Worm (Caenorhabditis elegans) whole organism, L4 larva: Measurements from ENCODE around the gene spp-18.

Experiments used
- F10B5.3 ChIP-seq: sonication (generic microtip); optimal IDR thresholded peaks from 2 replicates; lab custom pipeline; 2016; ENCODE audit warnings: mild to moderate bottlenecking, missing genetic modification characterization, missing compliant biosample characterization
- F37D6.2 ChIP-seq: sonication (generic microtip); optimal IDR thresholded peaks from 2 replicates; lab custom pipeline; 2016; ENCODE audit warnings: mild to moderate bottlenecking, missing genetic modification characterization, missing compliant biosample characterization
- F49E8.2 ChIP-seq: sonication (generic microtip); optimal IDR thresholded peaks from 2 replicates; lab custom pipeline; 2016; ENCODE audit warnings: missing compliant biosample characterization, mild to moderate bottlenecking, missing genetic modification characterization, borderline replicate concordance
- T20F7.1 ChIP-seq: fragments of 200-800 bp; sonication (Bioruptor generic); optimal IDR thresholded peaks from 2 replicates; lab custom pipeline; 2018; ENCODE audit warnings: mild to moderate bottlenecking, missing genetic modification characterization, missing compliant biosample characterization
- ZK337.2 ChIP-seq: fragments of 200-800 bp; sonication (Bioruptor generic); IDR thresholded peaks from 2 replicates; pipeline ENCODE4 v1.3.6; 2022; ENCODE audit warnings: missing genetic modification reagents, missing genetic modification characterization, missing compliant biosample characterization
- aly-2 ChIP-seq: sonication (generic microtip); optimal IDR thresholded peaks from 2 replicates; lab custom pipeline; 2018; ENCODE audit warnings: missing biosample characterization, missing genetic modification characterization
- arid-1 ChIP-seq: fragments of 200-800 bp; sonication (Bioruptor generic); conservative IDR thresholded peaks from 2 replicates; pipeline ENCODE4 v1.3.6; 2022; ENCODE audit warnings: missing genetic modification reagents, missing genetic modification characterization, missing compliant biosample characterization
- ceh-28 ChIP-seq: fragments of 150-350 bp; optimal IDR thresholded peaks from 2 replicates; lab custom pipeline; 2014; ENCODE audit warnings: missing biosample characterization, missing genetic modification reagents, missing genetic modification characterization
- ceh-32 ChIP-seq: sonication (generic microtip); optimal IDR thresholded peaks from 2 replicates; lab custom pipeline; 2016; ENCODE audit warnings: mild to moderate bottlenecking, missing genetic modification characterization, missing compliant biosample characterization; ENCODE audit not compliant: poor library complexity
- cey-2 ChIP-seq: sonication (generic microtip); optimal IDR thresholded peaks from 3 replicates; lab custom pipeline; 2017; ENCODE audit warnings: missing genetic modification characterization, mild to moderate bottlenecking, missing compliant biosample characterization, antibody characterized with exemption, borderline replicate concordance; ENCODE audit not compliant: insufficient read depth
- ctbp-1 ChIP-seq: fragments of 200-800 bp; sonication (Bioruptor generic); IDR thresholded peaks from 2 replicates; pipeline ENCODE4 v1.3.6; 2022; ENCODE audit warnings: missing genetic modification reagents, missing genetic modification characterization, missing compliant biosample characterization
- daf-19 ChIP-seq: fragments of 200-800 bp; sonication (Bioruptor generic); conservative IDR thresholded peaks from 2 replicates; pipeline ENCODE4 v1.3.6; 2022; ENCODE audit warnings: missing genetic modification characterization, missing compliant biosample characterization
- duxl-1 ChIP-seq: sonication (generic microtip); optimal IDR thresholded peaks from 2 replicates; lab custom pipeline; 2016; ENCODE audit warnings: mild to moderate bottlenecking, missing genetic modification characterization, moderate library complexity, missing compliant biosample characterization; ENCODE audit not compliant: poor library complexity
- dve-1 ChIP-seq: sonication (generic microtip); optimal IDR thresholded peaks from 2 replicates; lab custom pipeline; 2017; ENCODE audit warnings: antibody characterized with exemption, mild to moderate bottlenecking, missing genetic modification characterization, missing compliant biosample characterization; ENCODE audit not compliant: insufficient read depth
- egl-43 ChIP-seq: fragments of 200-800 bp; sonication (Bioruptor generic); IDR thresholded peaks from 2 replicates; pipeline ENCODE4 v1.3.6; 2022; ENCODE audit warnings: missing genetic modification reagents, missing genetic modification characterization, missing compliant biosample characterization
- fkh-10 ChIP-seq: fragments of 150-350 bp; optimal IDR thresholded peaks from 2 replicates; lab custom pipeline; 2014; ENCODE audit warnings: missing biosample characterization, missing genetic modification reagents, missing genetic modification characterization
- hlh-30 ChIP-seq: sonication (generic microtip); optimal IDR thresholded peaks from 2 replicates; lab custom pipeline; 2017; ENCODE audit warnings: antibody characterized with exemption, mild to moderate bottlenecking, missing genetic modification characterization, missing compliant biosample characterization; ENCODE audit not compliant: insufficient read depth
- hmg-1.1 ChIP-seq: fragments of 200-800 bp; sonication (Bioruptor generic); IDR thresholded peaks from 2 replicates; pipeline ENCODE4 v1.3.6; 2022; ENCODE audit warnings: missing genetic modification reagents, missing genetic modification characterization, missing compliant biosample characterization
- lin-13 ChIP-seq: fragments of 150-350 bp; optimal IDR thresholded peaks from 2 replicates; lab custom pipeline; 2014; ENCODE audit warnings: missing biosample characterization, missing genetic modification reagents, missing genetic modification characterization
- lin-29 ChIP-seq: fragments of 200-800 bp; sonication (Bioruptor generic); IDR thresholded peaks from 2 replicates; pipeline ENCODE4 v1.3.6; 2022; ENCODE audit warnings: missing genetic modification reagents, missing genetic modification characterization, missing compliant biosample characterization
- lin-38 ChIP-seq: fragments of 200-800 bp; sonication (Bioruptor generic); IDR thresholded peaks from 2 replicates; pipeline ENCODE4 v1.3.6; 2022; ENCODE audit warnings: missing genetic modification reagents, missing genetic modification characterization, missing compliant biosample characterization
- lin-39 ChIP-seq: fragments of 150-350 bp; optimal IDR thresholded peaks from 2 replicates; lab custom pipeline; 2014; ENCODE audit warnings: missing biosample characterization, missing genetic modification reagents, missing genetic modification characterization
- mxl-2 ChIP-seq: fragments of 200-800 bp; sonication (Bioruptor generic); conservative IDR thresholded peaks from 2 replicates; pipeline ENCODE4 v1.3.6; 2022; ENCODE audit warnings: missing genetic modification reagents, missing genetic modification characterization, missing compliant biosample characterization
- nhr-28 ChIP-seq: fragments of 150-350 bp; optimal IDR thresholded peaks from 2 replicates; lab custom pipeline; 2014; ENCODE audit warnings: missing biosample characterization, missing genetic modification characterization
- nhr-41 ChIP-seq: fragments of 200-800 bp; sonication (Bioruptor generic); IDR thresholded peaks from 2 replicates; pipeline ENCODE4 v1.3.6; 2022; ENCODE audit warnings: missing genetic modification reagents, missing genetic modification characterization, missing compliant biosample characterization
- nhr-42 ChIP-seq: fragments of 200-800 bp; sonication (Bioruptor generic); IDR thresholded peaks from 2 replicates; pipeline ENCODE4 v1.3.6; 2022; ENCODE audit warnings: missing genetic modification characterization, missing compliant biosample characterization
- set-16 ChIP-seq: fragments of 200-800 bp; sonication (Bioruptor generic); IDR thresholded peaks from 2 replicates; pipeline ENCODE4 v1.3.6; 2022; ENCODE audit warnings: missing genetic modification reagents, missing genetic modification characterization, missing compliant biosample characterization
- snpc-1.2 ChIP-seq: fragments of 200-800 bp; sonication (Bioruptor generic); IDR thresholded peaks from 2 replicates; pipeline ENCODE4 v1.3.6; 2022; ENCODE audit warnings: missing genetic modification reagents, missing genetic modification characterization, missing compliant biosample characterization
- tra-1 ChIP-seq: fragments of 200-800 bp; sonication (Bioruptor generic); IDR thresholded peaks from 2 replicates; pipeline ENCODE4 v1.3.6; 2022; ENCODE audit warnings: missing genetic modification reagents, missing genetic modification characterization, missing compliant biosample characterization
- unc-130 ChIP-seq: sonication (generic microtip); optimal IDR thresholded peaks from 2 replicates; lab custom pipeline; 2016; ENCODE audit warnings: missing genetic modification reagents, missing genetic modification characterization, missing compliant biosample characterization
- unc-39 ChIP-seq: sonication (generic microtip); optimal IDR thresholded peaks from 2 replicates; lab custom pipeline; 2017; ENCODE audit warnings: missing biosample characterization, missing genetic modification characterization
- unc-62 ChIP-seq, 3 experiments: fragments of 150-350 bp in 1 of 3; sonication (generic microtip); optimal IDR thresholded peaks in 2 of 3; peaks in 1 of 3; 1 replicate in 1 of 3; 2 replicates in 2 of 3; lab custom pipeline; 2014 to 2017; ENCODE audit warnings: missing biosample characterization in 3 of 3, missing genetic modification characterization in 3 of 3, missing genetic modification reagents in 3 of 3, missing genotype in 1 of 3
- zag-1 ChIP-seq: fragments of 150-350 bp; optimal IDR thresholded peaks from 2 replicates; lab custom pipeline; 2014; ENCODE audit warnings: missing biosample characterization, missing genetic modification characterization
- zip-11 ChIP-seq: fragments of 200-800 bp; sonication (Bioruptor generic); IDR thresholded peaks from 2 replicates; pipeline ENCODE4 v1.3.6; 2022; ENCODE audit warnings: missing genetic modification characterization, missing compliant biosample characterization
- ztf-11 ChIP-seq: fragments of 150-350 bp; optimal IDR thresholded peaks from 2 replicates; lab custom pipeline; 2014; ENCODE audit warnings: missing biosample characterization, missing genetic modification characterization

Gene spp-18

DNA sequence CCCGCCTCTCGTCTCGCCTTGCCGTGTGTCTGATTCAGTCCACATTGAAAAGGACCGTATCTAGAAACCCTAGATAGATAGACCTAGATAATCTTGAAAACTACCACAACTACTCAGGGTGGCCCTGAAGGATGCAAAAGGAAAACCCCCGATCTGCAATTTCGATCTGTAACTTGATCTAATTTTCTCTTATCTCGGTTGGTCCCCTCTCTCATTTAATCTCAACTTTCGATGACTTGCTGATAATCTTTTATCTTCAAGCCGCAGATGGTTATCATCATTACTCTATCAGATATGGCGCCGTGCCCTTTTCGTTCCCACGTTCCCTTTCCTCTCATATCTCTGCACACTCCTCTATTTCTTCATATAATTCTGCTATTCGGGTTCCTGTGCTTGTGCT is 22.0 kb downstream of the spp-18 start:
- TF ChIP-seq unc-39 (tag; lab: Kevin White, UChicago) (no peak), dve-1 (tag; lab: Kevin White, UChicago) (no peak), T20F7.1 (GFP tag; lab: Kevin White, UChicago) (no peak), zag-1 (tag; lab: Kevin White, UChicago) (no peak), aly-2 (tag; lab: Kevin White, UChicago) (no peak), set-16 (no peak), nhr-41 (no peak), lin-39 (tag; lab: Kevin White, UChicago) (no peak), ctbp-1 (GFP tag; lab: Robert Waterston, UW) (no peak), hlh-30 (tag; lab: Kevin White, UChicago) (no peak), ZK337.2 (GFP tag; lab: Robert Waterston, UW) (no peak), nhr-28 (tag; lab: Kevin White, UChicago) (no peak)

DNA sequence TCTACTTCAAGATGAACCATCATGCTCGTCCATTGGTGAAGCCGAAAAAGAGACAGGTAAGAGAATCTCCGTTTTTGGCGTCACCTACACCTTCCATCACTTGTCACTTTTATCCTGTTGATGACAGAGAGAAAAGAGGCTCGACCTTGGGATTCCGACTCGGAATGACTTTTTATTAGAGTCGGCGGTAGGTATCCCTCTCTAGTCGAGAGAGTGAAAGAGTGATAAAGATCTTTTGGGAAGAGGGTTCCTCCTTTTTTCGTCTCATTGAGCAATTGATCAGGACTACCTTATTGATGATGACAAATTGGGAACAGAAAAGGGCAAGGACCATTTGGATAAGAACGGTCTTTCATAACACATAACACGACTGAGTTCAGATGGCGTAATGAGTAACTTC is 23.8 kb downstream of the spp-18 start:
- TF ChIP-seq unc-62 (GFP tag; optimal IDR thresholded peaks at IDR 0.05 in 1 of 2; lab: Kevin White, UChicago): peak in 1 of 2 experiments; percentile 88
- TF ChIP-seq unc-62 (tag; optimal IDR thresholded peaks at IDR 0.05; lab: Kevin White, UChicago): no peak
- TF ChIP-seq nhr-42 (GFP tag; lab: Robert Waterston, UW): no peak
- no peak for TF ChIP-seq ceh-28 (tag; lab: Kevin White, UChicago)
- TF ChIP-seq, all 104 proteins: peak for 1

DNA sequence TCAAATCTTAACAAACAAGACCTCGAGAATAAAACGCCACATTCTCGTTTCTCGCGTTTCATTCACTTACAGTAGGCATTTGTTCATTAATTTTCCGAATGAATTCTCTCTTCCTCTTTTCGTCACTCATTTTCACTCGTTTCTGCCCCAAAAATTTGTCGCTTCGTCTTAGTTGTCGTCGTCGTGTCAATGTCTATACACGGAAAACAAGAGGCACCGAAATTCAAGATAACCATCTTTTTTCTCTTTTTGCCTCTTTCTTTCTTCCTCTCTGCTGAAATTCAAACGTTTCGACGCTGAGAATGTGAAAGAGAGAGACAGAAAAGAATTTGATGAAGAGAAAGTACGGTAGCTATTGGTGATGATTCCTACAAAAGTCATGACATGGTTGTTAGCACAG is 24.5 kb downstream of the spp-18 start:
- peak in 1 of 2 experiments; percentile 49 for TF ChIP-seq unc-62 (GFP tag; optimal IDR thresholded peaks at IDR 0.05 in 1 of 2; lab: Kevin White, UChicago)
- TF ChIP-seq unc-62 (tag; optimal IDR thresholded peaks at IDR 0.05; lab: Kevin White, UChicago): no peak
- no peak for TF ChIP-seq lin-13 (GFP tag; lab: Kevin White, UChicago)
- no peak for TF ChIP-seq snpc-1.2 (GFP tag; lab: Robert Waterston, UW)
- TF ChIP-seq hmg-1.1 (GFP tag; lab: Robert Waterston, UW): 0 out of 2 replicates have a peak, but pooled peaks have one; percentile 12
- TF ChIP-seq ztf-11 (tag; lab: Kevin White, UChicago): no peak
- no peak for TF ChIP-seq unc-130 (GFP tag; lab: Kevin White, UChicago)
- TF ChIP-seq F37D6.2: no peak

DNA sequence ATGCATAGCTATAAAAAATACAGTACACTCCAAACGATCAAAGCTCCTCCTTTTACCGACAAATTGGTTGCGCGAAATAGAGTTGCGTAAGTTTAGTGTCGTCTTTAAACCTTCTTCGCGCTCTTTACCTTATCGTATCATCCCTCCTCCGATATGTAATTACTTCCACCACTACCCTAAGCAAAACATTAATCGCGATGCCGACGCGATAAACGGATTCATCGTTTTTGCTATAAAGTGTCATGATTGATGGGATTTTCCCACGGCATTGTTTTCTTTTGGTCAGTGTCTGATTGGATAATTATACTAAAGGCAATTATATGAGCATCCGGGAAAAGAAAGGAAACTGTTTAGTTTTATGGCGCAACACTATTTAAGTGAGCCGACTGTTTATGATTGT is 25.3 kb downstream of the spp-18 start:
- no peak for TF ChIP-seq lin-29 (GFP tag; lab: Robert Waterston, UW)
- peak in 1 of 2 experiments; percentile 12 for TF ChIP-seq unc-62 (GFP tag; optimal IDR thresholded peaks at IDR 0.05 in 1 of 2; lab: Kevin White, UChicago)
- TF ChIP-seq unc-62 (tag; optimal IDR thresholded peaks at IDR 0.05; lab: Kevin White, UChicago): no peak
- TF ChIP-seq arid-1 (GFP tag; lab: Robert Waterston, UW): no peak
- no peak for TF ChIP-seq fkh-10
- TF ChIP-seq tra-1 (GFP tag; lab: Robert Waterston, UW): no peak

DNA sequence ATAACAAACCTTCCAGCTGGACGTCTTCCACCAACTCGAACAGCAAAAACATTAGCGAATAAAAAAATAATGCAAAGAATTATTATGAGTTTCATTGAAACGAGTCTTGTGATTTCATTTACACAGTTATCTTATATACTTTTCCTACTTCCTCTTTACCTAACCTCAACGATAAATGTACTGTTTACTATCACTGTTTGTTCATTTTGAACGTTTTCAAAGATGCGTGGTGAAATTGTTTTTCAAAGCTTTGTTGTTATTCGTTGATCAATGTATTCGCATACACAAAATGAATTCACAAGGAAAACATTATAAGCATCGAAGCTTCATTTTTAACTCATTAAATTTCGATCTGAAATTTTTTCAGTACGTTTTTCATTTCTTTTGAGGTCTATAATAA is 28.8 kb downstream of the spp-18 start, which contains the start of gene W09C2.7:
W09C2.7 (minus strand) TSS at position 101 of the 400 bp plus-strand sequence.
- TF ChIP-seq F49E8.2 (no peak), duxl-1 (tag; lab: Kevin White, UChicago) (no peak), zip-11 (no peak), snpc-1.2 (GFP tag; lab: Robert Waterston, UW) (no peak), lin-39 (tag; lab: Kevin White, UChicago) (no peak), fkh-10 (no peak), daf-19 (GFP tag; lab: Robert Waterston, UW) (no peak), mxl-2 (no peak)

DNA sequence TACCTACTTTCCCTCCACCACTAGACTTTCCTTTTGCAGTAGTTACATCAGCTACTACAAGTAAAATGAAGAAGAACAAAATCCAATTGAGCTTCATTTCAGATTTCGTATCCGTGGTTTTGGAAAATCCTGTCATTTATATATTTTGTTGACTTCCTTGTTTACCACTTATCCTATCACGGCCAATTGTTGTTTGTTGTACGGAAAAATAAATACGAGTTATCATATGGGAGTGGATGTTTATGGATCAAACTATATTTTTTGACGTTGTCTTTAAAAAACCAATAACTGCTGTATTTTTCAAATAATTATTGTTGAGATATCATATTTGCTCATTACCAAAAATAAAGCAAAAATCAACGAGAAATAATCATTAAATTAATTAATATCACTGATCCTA is 29.8 kb downstream of the spp-18 start, which contains the start of gene W09C2.9:
W09C2.9 (minus strand) TSS at position 101 of the 400 bp plus-strand sequence.
- TF ChIP-seq T20F7.1 (GFP tag; lab: Kevin White, UChicago) (no peak), cey-2 (tag; lab: Kevin White, UChicago) (no peak), egl-43 (GFP tag; lab: Robert Waterston, UW) (no peak), F10B5.3 (tag; lab: Kevin White, UChicago) (no peak), lin-38 (GFP tag; lab: Robert Waterston, UW) (no peak), F37D6.2 (no peak), lin-29 (GFP tag; lab: Robert Waterston, UW) (no peak), ceh-32 (tag; lab: Kevin White, UChicago) (no peak)
